Fruit fly (Drosophila melanogaster) whole organism, embryonic: ENCODE measurements around the gene Sec23.

Experiments used
- Adf1 ChIP-seq: fragments of 200-800 bp; sonication (Bioruptor generic); IDR thresholded peaks from 2 replicates; pipeline ENCODE4 v1.3.6; 2022; ENCODE audit warnings: missing biosample characterization, missing genetic modification characterization
- Asciz ChIP-seq: fragments of 200-800 bp; sonication (Bioruptor generic); optimal IDR thresholded peaks from 2 replicates; lab custom pipeline; 2017; ENCODE audit warnings: missing biosample characterization, mild to moderate bottlenecking, missing genetic modification characterization, missing genetic modification reagents
- CG10462 ChIP-seq: fragments of 200-800 bp; sonication (Bioruptor generic); optimal IDR thresholded peaks from 2 replicates; lab custom pipeline; 2016; ENCODE audit warnings: missing biosample characterization, missing genetic modification characterization
- CG12236 ChIP-seq: fragments of 200-800 bp; sonication (Bioruptor generic); optimal IDR thresholded peaks from 2 replicates; lab custom pipeline; 2016; ENCODE audit warnings: missing biosample characterization, missing genetic modification characterization
- CG13775 ChIP-seq: fragments of 200-800 bp; sonication (Bioruptor generic); optimal IDR thresholded peaks from 3 replicates; lab custom pipeline; 2017; ENCODE audit warnings: missing biosample characterization, mild to moderate bottlenecking, missing genetic modification characterization
- CG17385 ChIP-seq: fragments of 200-800 bp; sonication (Bioruptor generic); optimal IDR thresholded peaks from 3 replicates; lab custom pipeline; 2018; ENCODE audit warnings: missing biosample characterization, mild to moderate bottlenecking, missing genetic modification characterization
- CG31388 ChIP-seq: fragments of 200-800 bp; sonication (Bioruptor generic); optimal IDR thresholded peaks from 2 replicates; lab custom pipeline; 2016; ENCODE audit warnings: missing biosample characterization, missing genetic modification characterization
- CG4404 ChIP-seq: fragments of 200-800 bp; sonication (Bioruptor generic); IDR thresholded peaks from 2 replicates; pipeline ENCODE4 v1.3.6; 2022; ENCODE audit warnings: missing biosample characterization, missing genetic modification characterization
- CG4707 ChIP-seq: fragments of 200-800 bp; sonication (Bioruptor generic); optimal IDR thresholded peaks from 2 replicates; lab custom pipeline; 2018; ENCODE audit warnings: missing biosample characterization, mild to moderate bottlenecking, missing genetic modification characterization, moderate library complexity
- CG6854 ChIP-seq: fragments of 200-800 bp; sonication (Bioruptor generic); optimal IDR thresholded peaks from 3 replicates; lab custom pipeline; 2017; ENCODE audit warnings: missing biosample characterization, mild to moderate bottlenecking, missing genetic modification characterization
- CHES-1-like ChIP-seq: fragments of 200-800 bp; sonication (Bioruptor generic); optimal IDR thresholded peaks from 2 replicates; lab custom pipeline; 2016; ENCODE audit warnings: missing biosample characterization, missing genetic modification characterization
- CkIIα-i1 ChIP-seq: fragments of 200-800 bp; sonication (Bioruptor generic); IDR thresholded peaks from 2 replicates; pipeline ENCODE4 v1.3.6; 2022; ENCODE audit warnings: missing biosample characterization, missing genetic modification characterization
- D19B ChIP-seq: fragments of 200-800 bp; sonication (Bioruptor generic); optimal IDR thresholded peaks from 2 replicates; lab custom pipeline; 2017; ENCODE audit warnings: missing biosample characterization, mild to moderate bottlenecking, missing genetic modification characterization
- Dbx ChIP-seq: fragments of 200-800 bp; sonication (Bioruptor generic); IDR thresholded peaks from 3 replicates; pipeline ENCODE4 v1.3.6; 2022; ENCODE audit warnings: missing biosample characterization, missing genetic modification characterization
- Deaf1 ChIP-seq: fragments of 200-800 bp; optimal IDR thresholded peaks from 3 replicates; lab custom pipeline; 2019; ENCODE audit warnings: missing biosample characterization, mild to moderate bottlenecking, missing genetic modification characterization, moderate library complexity
- Dip3 ChIP-seq: fragments of 200-800 bp; sonication (Bioruptor generic); optimal IDR thresholded peaks from 3 replicates; lab custom pipeline; 2016; ENCODE audit warnings: missing biosample characterization, missing genetic modification characterization
- Fer3 ChIP-seq: fragments of 200-800 bp; sonication (Bioruptor generic); optimal IDR thresholded peaks from 2 replicates; lab custom pipeline; 2018; ENCODE audit warnings: missing biosample characterization, mild to moderate bottlenecking, missing genetic modification characterization, moderate library complexity
- HLH54F ChIP-seq: fragments of 200-800 bp; sonication (Bioruptor generic); optimal IDR thresholded peaks from 3 replicates; lab custom pipeline; 2016; ENCODE audit warnings: missing biosample characterization, missing genetic modification characterization
- Hey ChIP-seq: fragments of 200-800 bp; sonication (Bioruptor generic); optimal IDR thresholded peaks from 3 replicates; lab custom pipeline; 2018; ENCODE audit warnings: missing biosample characterization, mild to moderate bottlenecking, missing genetic modification characterization
- Hmx ChIP-seq: fragments of 200-800 bp; sonication (Bioruptor generic); optimal IDR thresholded peaks from 2 replicates; lab custom pipeline; 2016; ENCODE audit warnings: missing biosample characterization, missing genetic modification characterization
- Hsf ChIP-seq: fragments of 200-800 bp; sonication (Bioruptor generic); optimal IDR thresholded peaks from 3 replicates; lab custom pipeline; 2016; ENCODE audit warnings: missing biosample characterization, missing genetic modification characterization
- Lhr ChIP-seq: fragments of 200-800 bp; sonication (Bioruptor generic); optimal IDR thresholded peaks from 3 replicates; lab custom pipeline; 2017; ENCODE audit warnings: mild to moderate bottlenecking, missing biosample characterization, missing genetic modification reagents, missing genetic modification characterization
- MBD-R2 ChIP-seq: fragments of 200-800 bp; sonication (Bioruptor generic); IDR thresholded peaks from 2 replicates; pipeline ENCODE4 v1.3.6; 2022; ENCODE audit warnings: missing biosample characterization, missing genetic modification characterization
- Oaz ChIP-seq: fragments of 200-800 bp; sonication (Bioruptor generic); IDR thresholded peaks from 2 replicates; pipeline ENCODE4 v1.3.6; 2022; ENCODE audit warnings: missing biosample characterization, missing genetic modification characterization
- Scr ChIP-seq: fragments of 200-800 bp; sonication (Bioruptor generic); IDR thresholded peaks from 2 replicates; pipeline ENCODE4 v1.3.6; 2022; ENCODE audit warnings: missing biosample characterization, missing genetic modification characterization; ENCODE audit not compliant: partially characterized antibody
- Sox100B ChIP-seq: fragments of 200-800 bp; sonication (Bioruptor generic); optimal IDR thresholded peaks from 3 replicates; lab custom pipeline; 2018; ENCODE audit warnings: missing biosample characterization, mild to moderate bottlenecking, missing genetic modification characterization
- Spps ChIP-seq: fragments of 200-800 bp; sonication (Bioruptor generic); optimal IDR thresholded peaks from 2 replicates; lab custom pipeline; 2018; ENCODE audit warnings: missing biosample characterization, mild to moderate bottlenecking, missing genetic modification characterization
- al ChIP-seq: fragments of 200-800 bp; sonication (Bioruptor generic); IDR thresholded peaks from 2 replicates; pipeline ENCODE4 v1.3.6; 2022; ENCODE audit warnings: missing biosample characterization, missing genetic modification characterization
- aop ChIP-seq: fragments of 200-800 bp; sonication (Bioruptor generic); IDR thresholded peaks from 2 replicates; pipeline ENCODE4 v1.3.6; 2022; ENCODE audit warnings: missing biosample characterization, missing genetic modification characterization
- ara ChIP-seq: fragments of 200-800 bp; sonication (Bioruptor generic); IDR thresholded peaks from 2 replicates; pipeline ENCODE4 v1.3.6; 2022; ENCODE audit warnings: missing biosample characterization, missing genetic modification characterization
- bab2 ChIP-seq: fragments of 200-800 bp; sonication (Bioruptor generic); optimal IDR thresholded peaks from 2 replicates; lab custom pipeline; 2016; ENCODE audit warnings: missing biosample characterization, missing genetic modification characterization
- bowl ChIP-seq: fragments of 200-800 bp; sonication (Bioruptor generic); IDR thresholded peaks from 2 replicates; pipeline ENCODE4 v1.3.6; 2022; ENCODE audit warnings: missing biosample characterization, missing genetic modification characterization
- br ChIP-seq: fragments of >200 bp; optimal IDR thresholded peaks from 2 replicates; lab custom pipeline; 2017
- crp ChIP-seq, 2 experiments: fragments of 200-800 bp; sonication (Bioruptor generic); optimal IDR thresholded peaks; 2 replicates in 1 of 2; 3 replicates in 1 of 2; lab custom pipeline; 2017; ENCODE audit warnings: missing biosample characterization in 2 of 2, missing genetic modification characterization in 2 of 2, mild to moderate bottlenecking in 1 of 2, moderate library complexity in 1 of 2
- dmrt11E ChIP-seq: fragments of 200-800 bp; sonication (Bioruptor generic); optimal IDR thresholded peaks from 3 replicates; lab custom pipeline; 2018; ENCODE audit warnings: missing biosample characterization, mild to moderate bottlenecking, missing genetic modification characterization, moderate library complexity
- dpn ChIP-seq, 2 experiments: fragments of 200-800 bp; sonication (Bioruptor generic); optimal IDR thresholded peaks; 3 replicates each; lab custom pipeline; 2016; ENCODE audit warnings: missing biosample characterization in 2 of 2, missing genetic modification characterization in 2 of 2
- emc ChIP-seq: fragments of 200-800 bp; sonication (Bioruptor generic); optimal IDR thresholded peaks from 2 replicates; lab custom pipeline; 2016; ENCODE audit warnings: missing biosample characterization, missing genetic modification characterization
- eyg ChIP-seq: fragments of 200-800 bp; sonication (Bioruptor generic); optimal IDR thresholded peaks from 3 replicates; lab custom pipeline; 2016; ENCODE audit warnings: missing biosample characterization, missing genetic modification characterization
- lab ChIP-seq: fragments of 200-800 bp; sonication (Bioruptor generic); optimal IDR thresholded peaks from 3 replicates; lab custom pipeline; 2017; ENCODE audit warnings: missing biosample characterization, missing genetic modification characterization, mild to moderate bottlenecking, moderate library complexity, missing genetic modification reagents
- pan ChIP-seq, 4 experiments: fragments of >200 bp in 3 of 4; fragments of 200-800 bp in 1 of 4; sonication (Bioruptor generic) in 1 of 4; optimal IDR thresholded peaks in 3 of 4; IDR thresholded peaks in 1 of 4; 2 replicates each; pipeline versions ENCODE4 v1.3.6 to Lab custom; 2017 to 2022; ENCODE audit warnings: missing biosample characterization in 2 of 4, missing genetic modification characterization in 2 of 4, mixed read lengths in 1 of 4
- pfk ChIP-seq: fragments of 200-800 bp; sonication (Bioruptor generic); optimal IDR thresholded peaks from 2 replicates; lab custom pipeline; 2018; ENCODE audit warnings: missing biosample characterization, mild to moderate bottlenecking, missing genetic modification characterization, moderate library complexity
- pho ChIP-seq: fragments of 200-800 bp; sonication (Bioruptor generic); optimal IDR thresholded peaks from 2 replicates; lab custom pipeline; 2016; ENCODE audit warnings: missing biosample characterization, missing genetic modification characterization
- row ChIP-seq: fragments of 200-800 bp; sonication (Bioruptor generic); IDR thresholded peaks from 3 replicates; pipeline ENCODE4 v1.3.6; 2022; ENCODE audit warnings: missing biosample characterization, missing genetic modification characterization
- run ChIP-seq: fragments of 200-800 bp; sonication (Bioruptor generic); optimal IDR thresholded peaks from 3 replicates; lab custom pipeline; 2018; ENCODE audit warnings: missing biosample characterization, mild to moderate bottlenecking, missing genetic modification characterization
- sc ChIP-seq, 3 experiments: fragments of >200 bp in 2 of 3; fragments of 200-800 bp in 1 of 3; sonication (Bioruptor generic) in 1 of 3; optimal IDR thresholded peaks; 2 replicates in 2 of 3; 3 replicates in 1 of 3; lab custom pipeline; 2017; ENCODE audit warnings: mild to moderate bottlenecking in 1 of 3, missing biosample characterization in 1 of 3, missing genetic modification characterization in 1 of 3, missing genetic modification reagents in 1 of 3
- stwl ChIP-seq: fragments of 200-800 bp; sonication (Bioruptor generic); optimal IDR thresholded peaks from 3 replicates; lab custom pipeline; 2018; ENCODE audit warnings: missing biosample characterization, mild to moderate bottlenecking, missing genetic modification characterization, moderate library complexity
- sug ChIP-seq: fragments of 200-800 bp; optimal IDR thresholded peaks from 2 replicates; lab custom pipeline; 2019; ENCODE audit warnings: missing biosample characterization, mild to moderate bottlenecking, missing genetic modification characterization, moderate library complexity
- tio ChIP-seq: fragments of 200-800 bp; sonication (Bioruptor generic); optimal IDR thresholded peaks from 2 replicates; lab custom pipeline; 2017; ENCODE audit warnings: missing biosample characterization, missing genetic modification characterization, inconsistent platforms
- tll ChIP-seq, 2 experiments: fragments of 200-800 bp in 1 of 2; fragments of >200 bp in 1 of 2; sonication (Bioruptor generic) in 1 of 2; optimal IDR thresholded peaks; 2 replicates each; lab custom pipeline; 2017 to 2019; ENCODE audit warnings: missing biosample characterization in 2 of 2, missing genetic modification characterization in 2 of 2, mild to moderate bottlenecking in 1 of 2, moderate library complexity in 1 of 2
- trh ChIP-seq: fragments of 200-800 bp; sonication (Bioruptor generic); optimal IDR thresholded peaks from 2 replicates; lab custom pipeline; 2016; ENCODE audit warnings: missing biosample characterization, missing genetic modification characterization

Gene Sec23

DNA sequence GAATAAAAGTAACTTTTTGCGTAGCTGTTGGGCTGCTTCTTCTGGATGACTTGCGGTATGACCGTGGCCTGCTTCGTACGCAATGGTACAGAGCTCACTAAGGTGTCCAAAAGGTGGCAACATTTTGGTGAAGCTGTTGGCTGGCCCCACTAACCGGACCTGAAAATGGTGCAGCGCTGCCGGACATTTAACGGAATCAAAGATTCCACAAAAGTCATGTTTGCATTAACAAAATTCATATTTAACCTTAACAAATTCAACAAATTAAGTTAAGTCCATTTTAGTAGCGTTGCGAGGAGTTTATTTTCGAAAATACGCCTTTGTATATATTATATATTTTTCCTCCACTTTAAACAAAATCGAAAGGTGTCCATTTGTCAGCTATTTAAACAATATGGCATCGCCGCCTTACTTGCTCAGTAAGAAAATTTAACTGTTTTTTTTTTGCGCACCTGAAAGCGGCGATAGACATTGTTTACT lies 47.8 kb upstream of the Sec23 start, which contains the start of the genes kra and SecS (continued):
- TF ChIP-seq CG31388 (GFP tag; lab: Kevin White, UChicago) (no peak), pan (optimal IDR thresholded peaks at IDR 0.05; lab: Kevin White, UChicago) (no peak), pan (GFP tag; optimal IDR thresholded peaks at IDR 0.05 in 1 of 2, IDR thresholded peaks at IDR 0.05 in 1 of 2) (no peak), crp (GFP tag; optimal IDR thresholded peaks at IDR 0.05; lab: Kevin White, UChicago) (peak in 1 of 2 experiments; percentile 17), sc (optimal IDR thresholded peaks at IDR 0.05; lab: Kevin White, UChicago) (no peak), sc (GFP tag; optimal IDR thresholded peaks at IDR 0.05; lab: Kevin White, UChicago) (no peak), Dip3 (GFP tag; lab: Kevin White, UChicago) (peak; percentile 48), emc (GFP tag; lab: Kevin White, UChicago) (no peak), Hey (no peak), MBD-R2 (GFP tag; lab: Robert Waterston, UW) (no peak), Asciz (GFP tag; lab: Kevin White, UChicago) (no peak), pho (GFP tag; lab: Kevin White, UChicago) (peak; percentile 47), Adf1 (GFP tag; lab: Robert Waterston, UW) (no peak), CkIIα-i1 (no peak), HLH54F (GFP tag; lab: Kevin White, UChicago) (peak; percentile 53), Hsf (peak; percentile 52), sug (peak; percentile 37), Fer3 (tag; lab: Kevin White, UChicago) (peak; percentile 57), tio (GFP tag; lab: Kevin White, UChicago) (no peak), Spps (no peak), Sox100B (peak; percentile 71), CG13775 (GFP tag; lab: Kevin White, UChicago) (peak; percentile 69), Dbx (GFP tag; lab: Robert Waterston, UW) (no peak), Hmx (GFP tag; lab: Kevin White, UChicago) (no peak), eyg (no peak), bab2 (GFP tag; lab: Kevin White, UChicago) (peak; percentile 54), aop (GFP tag; lab: Robert Waterston, UW) (no peak), stwl (tag; lab: Kevin White, UChicago) (peak; percentile 86), CG4707 (GFP tag; lab: Kevin White, UChicago) (no peak), al (GFP tag; lab: Robert Waterston, UW) (no peak), bowl (GFP tag; lab: Robert Waterston, UW) (no peak), CG17385 (peak; percentile 48), CG10462 (GFP tag; lab: Kevin White, UChicago) (peak; percentile 26), CHES-1-like (GFP tag; lab: Kevin White, UChicago) (no peak), br (no peak), lab (peak; percentile 52), dmrt11E (tag; lab: Kevin White, UChicago) (peak; percentile 56), dpn (GFP tag; optimal IDR thresholded peaks at IDR 0.05; lab: Kevin White, UChicago) (peak; percentile 67 to 68), row (GFP tag; lab: Robert Waterston, UW) (no peak), run (tag; lab: Kevin White, UChicago) (no peak), pfk (GFP tag; lab: Kevin White, UChicago) (no peak), CG12236 (GFP tag; lab: Kevin White, UChicago) (no peak), Lhr (GFP tag; lab: Kevin White, UChicago) (peak; percentile 85), CG4404 (GFP tag; lab: Robert Waterston, UW) (no peak), Oaz (GFP tag; lab: Robert Waterston, UW) (no peak), D19B (peak; percentile 4), trh (peak; percentile 35), CG6854 (GFP tag; lab: Kevin White, UChicago) (no peak), Scr (GFP tag; lab: Robert Waterston, UW) (no peak), ara (GFP tag; lab: Robert Waterston, UW) (no peak), tll (GFP tag; optimal IDR thresholded peaks at IDR 0.05; lab: Kevin White, UChicago) (peak; percentile 43 to 92), Deaf1 (tag; lab: Kevin White, UChicago) (no peak)
